Worm (Caenorhabditis elegans) whole organism, young adult: ENCODE data around the gene B0280.11.

ENCODE experiments used
- B0336.3 ChIP-seq: fragments of 200-800 bp; sonication (Bioruptor generic); IDR thresholded peaks from 2 replicates; pipeline ENCODE4 v1.3.6; 2022; ENCODE audit warnings: missing genetic modification characterization, missing compliant biosample characterization
- F22D6.2 ChIP-seq: sonication (generic microtip); optimal IDR thresholded peaks from 2 replicates; lab custom pipeline; 2016; ENCODE audit warnings: mild to moderate bottlenecking, missing genetic modification characterization, missing compliant biosample characterization
- F52B5.7 ChIP-seq: sonication (generic microtip); optimal IDR thresholded peaks from 2 replicates; lab custom pipeline; 2016; ENCODE audit warnings: mild to moderate bottlenecking, missing genetic modification characterization, missing compliant biosample characterization
- F55B11.4 ChIP-seq: sonication (generic microtip); optimal IDR thresholded peaks from 2 replicates; lab custom pipeline; 2016; ENCODE audit warnings: missing compliant biosample characterization, missing genetic modification characterization, borderline replicate concordance; ENCODE audit not compliant: insufficient read depth
- F57A8.1 ChIP-seq: fragments of 200-800 bp; sonication (Bioruptor generic); optimal IDR thresholded peaks from 2 replicates; lab custom pipeline; 2018; ENCODE audit warnings: mild to moderate bottlenecking, missing genetic modification characterization, moderate library complexity, missing compliant biosample characterization
- F57C9.4 ChIP-seq: sonication (generic microtip); optimal IDR thresholded peaks from 2 replicates; lab custom pipeline; 2017; ENCODE audit warnings: mild to moderate bottlenecking, missing genetic modification characterization, missing compliant biosample characterization
- K12H6.12 ChIP-seq: fragments of 200-800 bp; sonication (Bioruptor generic); optimal IDR thresholded peaks from 2 replicates; lab custom pipeline; 2018; ENCODE audit warnings: mild to moderate bottlenecking, missing genetic modification characterization, missing compliant biosample characterization
- T07F8.4 ChIP-seq: sonication (generic microtip); optimal IDR thresholded peaks from 2 replicates; lab custom pipeline; 2016; ENCODE audit warnings: mild to moderate bottlenecking, missing genetic modification characterization, moderate library complexity, missing compliant biosample characterization
- ZK185.1 ChIP-seq: sonication (generic microtip); optimal IDR thresholded peaks from 2 replicates; lab custom pipeline; 2016; ENCODE audit warnings: mild to moderate bottlenecking, missing genetic modification characterization, missing compliant biosample characterization; ENCODE audit not compliant: poor library complexity, severe bottlenecking
- aptf-2 ChIP-seq: fragments of 200-800 bp; sonication (Bioruptor generic); conservative IDR thresholded peaks from 2 replicates; pipeline ENCODE4 v1.3.6; 2022; ENCODE audit warnings: missing genetic modification reagents, missing genetic modification characterization, missing compliant biosample characterization
- athp-1 ChIP-seq: sonication (generic microtip); optimal IDR thresholded peaks from 2 replicates; lab custom pipeline; 2017; ENCODE audit warnings: mild to moderate bottlenecking, missing genetic modification characterization, missing compliant biosample characterization
- attf-3 ChIP-seq: fragments of 200-800 bp; sonication (Bioruptor generic); conservative IDR thresholded peaks from 2 replicates; pipeline ENCODE4 v1.3.6; 2022; ENCODE audit warnings: missing genetic modification reagents, missing genetic modification characterization, missing compliant biosample characterization
- ccch-3 ChIP-seq: fragments of 200-800 bp; sonication (Bioruptor generic); optimal IDR thresholded peaks from 2 replicates; lab custom pipeline; 2018; ENCODE audit warnings: mild to moderate bottlenecking, missing genetic modification characterization, missing compliant biosample characterization
- ceh-79 ChIP-seq: sonication (generic microtip); optimal IDR thresholded peaks from 2 replicates; lab custom pipeline; 2017; ENCODE audit warnings: mild to moderate bottlenecking, missing genetic modification characterization, missing compliant biosample characterization
- chd-7 ChIP-seq: sonication (generic microtip); optimal IDR thresholded peaks from 2 replicates; lab custom pipeline; 2016; ENCODE audit warnings: mild to moderate bottlenecking, missing genetic modification characterization, moderate library complexity, missing compliant biosample characterization
- egl-44 ChIP-seq: fragments of 200-800 bp; sonication (Bioruptor generic); IDR thresholded peaks from 2 replicates; pipeline ENCODE4 v1.3.6; 2022; ENCODE audit warnings: missing genetic modification reagents, missing genetic modification characterization, missing compliant biosample characterization
- him-1 ChIP-seq: sonication (generic microtip); optimal IDR thresholded peaks from 2 replicates; lab custom pipeline; 2016; ENCODE audit warnings: missing genotype, missing genetic modification reagents, missing genetic modification characterization, missing compliant biosample characterization
- hmg-1.2 ChIP-seq: fragments of 200-800 bp; sonication (Bioruptor generic); IDR thresholded peaks from 2 replicates; pipeline ENCODE4 v1.3.6; 2022; ENCODE audit warnings: missing genetic modification reagents, missing genetic modification characterization, missing compliant biosample characterization
- hrde-1 ChIP-seq: sonication (generic microtip); optimal IDR thresholded peaks from 2 replicates; lab custom pipeline; 2016; ENCODE audit warnings: missing genetic modification characterization, mild to moderate bottlenecking, missing compliant biosample characterization, moderate library complexity, missing genotype, missing genetic modification reagents, borderline replicate concordance
- hsf-1 ChIP-seq: fragments of 200-800 bp; sonication (Bioruptor generic); IDR thresholded peaks from 2 replicates; pipeline ENCODE4 v1.3.6; 2022; ENCODE audit warnings: missing genetic modification reagents, missing genetic modification characterization, missing compliant biosample characterization
- let-607 ChIP-seq, 2 experiments: fragments of 200-800 bp in 1 of 2; sonication (Bioruptor generic) in 1 of 2; sonication (generic microtip) in 1 of 2; optimal IDR thresholded peaks; 2 replicates each; lab custom pipeline; 2016 to 2018; ENCODE audit warnings: mild to moderate bottlenecking in 2 of 2, missing compliant biosample characterization in 2 of 2, missing genetic modification characterization in 2 of 2, moderate library complexity in 2 of 2, missing genotype in 1 of 2
- lin-26 ChIP-seq: fragments of 200-800 bp; sonication (Bioruptor generic); IDR thresholded peaks from 2 replicates; pipeline ENCODE4 v1.3.6; 2022; ENCODE audit warnings: missing genetic modification reagents, missing genetic modification characterization, missing compliant biosample characterization
- lin-35 ChIP-seq, 3 experiments: fragments of 150-350 bp in 2 of 3; sonication (generic microtip) in 1 of 3; optimal IDR thresholded peaks; 2 replicates each; lab custom pipeline; 2014 to 2018; ENCODE audit warnings: missing biosample characterization in 3 of 3, missing genetic modification characterization in 3 of 3, missing genetic modification reagents in 3 of 3
- lin-40 ChIP-seq: sonication (generic microtip); optimal IDR thresholded peaks from 2 replicates; lab custom pipeline; 2016; ENCODE audit warnings: missing genetic modification characterization, mild to moderate bottlenecking, missing compliant biosample characterization, missing genotype, missing genetic modification reagents
- lin-54 ChIP-seq: fragments of 200-800 bp; sonication (Bioruptor generic); optimal IDR thresholded peaks from 2 replicates; lab custom pipeline; 2018; ENCODE audit warnings: mild to moderate bottlenecking, missing genetic modification characterization, missing compliant biosample characterization
- lir-1 ChIP-seq: fragments of 200-800 bp; sonication (Bioruptor generic); conservative IDR thresholded peaks from 2 replicates; pipeline ENCODE4 v1.3.6; 2022; ENCODE audit warnings: missing genetic modification reagents, missing genetic modification characterization, missing compliant biosample characterization
- madf-6 ChIP-seq: fragments of 200-800 bp; sonication (Bioruptor generic); IDR thresholded peaks from 2 replicates; pipeline ENCODE4 v1.3.6; 2022; ENCODE audit warnings: missing genetic modification reagents, missing genetic modification characterization, missing compliant biosample characterization
- madf-8 ChIP-seq: fragments of 200-800 bp; sonication (Bioruptor generic); conservative IDR thresholded peaks from 2 replicates; pipeline ENCODE4 v1.3.6; 2022; ENCODE audit warnings: missing genetic modification reagents, missing genetic modification characterization, missing compliant biosample characterization
- mel-28 ChIP-seq: sonication (generic microtip); optimal IDR thresholded peaks from 2 replicates; lab custom pipeline; 2016; ENCODE audit warnings: borderline replicate concordance, mild to moderate bottlenecking, missing genetic modification characterization, missing compliant biosample characterization
- nhr-120 ChIP-seq: fragments of 200-800 bp; sonication (Bioruptor generic); IDR thresholded peaks from 2 replicates; pipeline ENCODE4 v1.3.6; 2022; ENCODE audit warnings: missing genetic modification characterization, missing compliant biosample characterization
- nhr-179 ChIP-seq: sonication (generic microtip); optimal IDR thresholded peaks from 2 replicates; lab custom pipeline; 2016; ENCODE audit warnings: mild to moderate bottlenecking, missing genetic modification characterization, missing compliant biosample characterization
- nhr-80 ChIP-seq: sonication (generic microtip); optimal IDR thresholded peaks from 2 replicates; lab custom pipeline; 2016; ENCODE audit warnings: missing genetic modification characterization, missing compliant biosample characterization
- pbrm-1 ChIP-seq: fragments of 200-800 bp; sonication (Bioruptor generic); IDR thresholded peaks from 2 replicates; pipeline ENCODE4 v1.3.6; 2022; ENCODE audit warnings: missing genetic modification reagents, missing genetic modification characterization, missing compliant biosample characterization
- rcor-1 ChIP-seq: fragments of 200-800 bp; sonication (Bioruptor generic); IDR thresholded peaks from 2 replicates; pipeline ENCODE4 v1.3.6; 2022; ENCODE audit warnings: missing genetic modification reagents, missing genetic modification characterization, missing compliant biosample characterization
- repo-1 ChIP-seq: sonication (generic microtip); optimal IDR thresholded peaks from 2 replicates; lab custom pipeline; 2017; ENCODE audit warnings: mild to moderate bottlenecking, missing genetic modification characterization, missing compliant biosample characterization
- rpc-1 ChIP-seq, 2 experiments: fragments of 150-350 bp in 1 of 2; sonication (generic microtip) in 1 of 2; optimal IDR thresholded peaks; 2 replicates each; lab custom pipeline; 2014 to 2018; ENCODE audit warnings: missing biosample characterization in 1 of 2, missing genetic modification characterization in 1 of 2, missing genetic modification reagents in 1 of 2, missing genotype in 1 of 2
- sea-2 ChIP-seq: fragments of 200-800 bp; sonication (Bioruptor generic); IDR thresholded peaks from 2 replicates; pipeline ENCODE4 v1.3.6; 2022; ENCODE audit warnings: missing genetic modification characterization, missing compliant biosample characterization
- snpc-1.1 ChIP-seq: sonication (generic microtip); optimal IDR thresholded peaks from 2 replicates; lab custom pipeline; 2017; ENCODE audit warnings: missing genetic modification characterization, mild to moderate bottlenecking, missing compliant biosample characterization, antibody characterized with exemption, moderate library complexity, missing genotype, missing genetic modification reagents; ENCODE audit not compliant: insufficient read depth
- snpc-1.3 ChIP-seq: sonication (generic microtip); optimal IDR thresholded peaks from 2 replicates; lab custom pipeline; 2017; ENCODE audit warnings: missing genetic modification characterization, mild to moderate bottlenecking, missing compliant biosample characterization, antibody characterized with exemption, moderate library complexity, missing genotype, missing genetic modification reagents; ENCODE audit not compliant: insufficient read depth
- snpc-3.4 ChIP-seq: sonication (generic microtip); optimal IDR thresholded peaks from 2 replicates; lab custom pipeline; 2017; ENCODE audit warnings: missing genetic modification characterization, mild to moderate bottlenecking, missing compliant biosample characterization, antibody characterized with exemption, moderate library complexity, missing genotype, missing genetic modification reagents
- snpc-4 ChIP-seq, 5 experiments: fragments of 150-350 bp in 1 of 5; sonication (generic microtip) in 4 of 5; optimal IDR thresholded peaks; 2 replicates each; lab custom pipeline; 2014 to 2018; ENCODE audit warnings: missing genetic modification characterization in 5 of 5, missing biosample characterization in 3 of 5, antibody characterized with exemption in 2 of 5, mild to moderate bottlenecking in 2 of 5, missing compliant biosample characterization in 2 of 5, missing genotype in 2 of 5, moderate library complexity in 2 of 5, missing genetic modification reagents in 1 of 5
- somi-1 ChIP-seq: fragments of 200-800 bp; sonication (Bioruptor generic); optimal IDR thresholded peaks from 2 replicates; lab custom pipeline; 2018; ENCODE audit warnings: mild to moderate bottlenecking, missing genetic modification characterization, missing compliant biosample characterization
- tlf-1 ChIP-seq: fragments of 200-800 bp; sonication (Bioruptor generic); optimal IDR thresholded peaks from 2 replicates; lab custom pipeline; 2018; ENCODE audit warnings: mild to moderate bottlenecking, missing genetic modification characterization, missing compliant biosample characterization
- zim-3 ChIP-seq: sonication (generic microtip); optimal IDR thresholded peaks from 2 replicates; lab custom pipeline; 2017; ENCODE audit warnings: mild to moderate bottlenecking, missing genetic modification characterization, moderate library complexity, missing compliant biosample characterization
- ztf-26 ChIP-seq: sonication (generic microtip); optimal IDR thresholded peaks from 2 replicates; lab custom pipeline; 2017; ENCODE audit warnings: missing genetic modification characterization, missing compliant biosample characterization

Gene B0280.11

ce11 chrIII:7140228-7140710 lies 2.2 kb upstream of the B0280.11 start:
- TF ChIP-seq T07F8.4 (tag; lab: Kevin White, UChicago) (no peak), somi-1 (no peak), attf-3 (GFP tag; lab: Robert Waterston, UW) (peak; percentile 50; the same call in 1 of the 2 replicates), lin-40 (tag; lab: Kevin White, UChicago) (no peak), ccch-3 (GFP tag; lab: Kevin White, UChicago) (no peak), rpc-1 (optimal IDR thresholded peaks at IDR 0.05; lab: Kevin White, UChicago) (no peak), rpc-1 (tag; optimal IDR thresholded peaks at IDR 0.05; lab: Kevin White, UChicago) (no peak), aptf-2 (GFP tag; lab: Robert Waterston, UW) (no peak), hmg-1.2 (GFP tag; lab: Robert Waterston, UW) (peak; percentile 88), nhr-120 (no peak), F57A8.1 (GFP tag; lab: Kevin White, UChicago) (no peak), ztf-26 (no peak), F52B5.7 (tag; lab: Kevin White, UChicago) (no peak), K12H6.12 (tag; lab: Kevin White, UChicago) (no peak), egl-44 (GFP tag; lab: Robert Waterston, UW) (0 out of 2 replicates have a peak, but pooled peaks have one; percentile 52), repo-1 (peak; percentile 39), snpc-1.1 (tag; lab: Kevin White, UChicago) (peak; percentile 98), lin-54 (peak; percentile 67), lin-35 (GFP tag; optimal IDR thresholded peaks at IDR 0.05; lab: Kevin White, UChicago) (peak in 1 of 3 experiments; percentile 40), nhr-80 (tag; lab: Kevin White, UChicago) (no peak), B0336.3 (GFP tag; lab: Robert Waterston, UW) (peak; percentile 66; the same call in 1 of the 2 replicates), madf-8 (peak; percentile 31; the same call in 1 of the 2 replicates), rcor-1 (peak; percentile 55; the same call in 1 of the 2 replicates), let-607 (tag; optimal IDR thresholded peaks at IDR 0.05; lab: Kevin White, UChicago) (peak in 1 of 2 experiments; percentile 8), madf-6 (peak; percentile 78), ZK185.1 (no peak), hsf-1 (GFP tag; lab: Robert Waterston, UW) (peak; percentile 43; the same call in 1 of the 2 replicates), nhr-179 (tag; lab: Kevin White, UChicago) (no peak), sea-2 (GFP tag; lab: Robert Waterston, UW) (no peak), mel-28 (tag; lab: Kevin White, UChicago) (no peak), chd-7 (tag; lab: Kevin White, UChicago) (no peak), zim-3 (tag; lab: Kevin White, UChicago) (no peak), lin-26 (peak; percentile 45; the same call in 1 of the 2 replicates), ceh-79 (no peak), hrde-1 (peak; percentile 75), lir-1 (GFP tag; lab: Robert Waterston, UW) (0 out of 2 replicates have a peak, but pooled peaks have one; percentile 16), pbrm-1 (peak; percentile 94), tlf-1 (peak; percentile 31), snpc-4 (GFP tag; optimal IDR thresholded peaks at IDR 0.05; lab: Kevin White, UChicago) (peak; percentile 94), snpc-4 (tag; optimal IDR thresholded peaks at IDR 0.05; lab: Kevin White, UChicago) (peak; percentile 94 to 98 (median 96)), snpc-3.4 (peak; percentile 91), F22D6.2 (tag; lab: Kevin White, UChicago) (no peak), snpc-1.3 (peak; percentile 89), athp-1 (tag; lab: Kevin White, UChicago) (peak; percentile 28), F57C9.4 (tag; lab: Kevin White, UChicago) (no peak), him-1 (tag; lab: Kevin White, UChicago) (peak; percentile 62), F55B11.4 (tag; lab: Kevin White, UChicago) (no peak)
